Worm (Caenorhabditis elegans) whole organism, mixed stage, embryonic: ENCODE measurements around the gene Y6E2A.1.

Experiments
- blmp-1 ChIP-seq: fragments of 150-350 bp; optimal IDR thresholded peaks from 2 replicates; lab custom pipeline; 2014; ENCODE audit warnings: missing biosample characterization, missing genetic modification characterization
- ceh-83 ChIP-seq: fragments of 200-800 bp; sonication (Bioruptor generic); optimal IDR thresholded peaks from 2 replicates; lab custom pipeline; 2018; ENCODE audit warnings: mild to moderate bottlenecking, missing genetic modification characterization, missing compliant biosample characterization
- ces-1 ChIP-seq: fragments of 150-350 bp; optimal IDR thresholded peaks from 2 replicates; lab custom pipeline; 2014; ENCODE audit warnings: missing biosample characterization, missing genetic modification reagents, missing genetic modification characterization
- elt-3 ChIP-seq: fragments of 150-350 bp; optimal IDR thresholded peaks from 2 replicates; lab custom pipeline; 2014; ENCODE audit warnings: missing biosample characterization, missing genetic modification characterization
- lin-13 ChIP-seq: fragments of 150-350 bp; optimal IDR thresholded peaks from 2 replicates; lab custom pipeline; 2014; ENCODE audit warnings: missing biosample characterization, missing genetic modification characterization
- lsy-2 ChIP-seq: fragments of 150-350 bp; optimal IDR thresholded peaks from 2 replicates; lab custom pipeline; 2014; ENCODE audit warnings: missing biosample characterization, missing genetic modification characterization
- nhr-237 ChIP-seq: fragments of 150-350 bp; optimal IDR thresholded peaks from 2 replicates; lab custom pipeline; 2014; ENCODE audit warnings: missing biosample characterization, missing genetic modification characterization
- pha-4 ChIP-seq: fragments of 150-350 bp; optimal IDR thresholded peaks from 2 replicates; lab custom pipeline; 2018; ENCODE audit warnings: missing biosample characterization, missing genetic modification reagents, missing genetic modification characterization
- snpc-4 ChIP-seq: fragments of 150-350 bp; optimal IDR thresholded peaks from 2 replicates; lab custom pipeline; 2014; ENCODE audit warnings: missing biosample characterization, missing genetic modification characterization
- sptf-1 ChIP-seq: sonication (generic microtip); optimal IDR thresholded peaks from 2 replicates; lab custom pipeline; 2017; ENCODE audit warnings: mild to moderate bottlenecking, missing genetic modification characterization, moderate library complexity, missing compliant biosample characterization
- unc-39 ChIP-seq: fragments of 150-350 bp; optimal IDR thresholded peaks from 2 replicates; lab custom pipeline; 2014; ENCODE audit warnings: missing biosample characterization, missing genetic modification characterization
- unc-62 ChIP-seq: fragments of 150-350 bp; optimal IDR thresholded peaks from 2 replicates; lab custom pipeline; 2014; ENCODE audit warnings: missing biosample characterization, missing genetic modification reagents, missing genetic modification characterization
- zip-8 ChIP-seq: fragments of 150-350 bp; optimal IDR thresholded peaks from 2 replicates; lab custom pipeline; 2014; ENCODE audit warnings: missing biosample characterization, missing genetic modification characterization
- ztf-11 ChIP-seq: fragments of 150-350 bp; optimal IDR thresholded peaks from 2 replicates; lab custom pipeline; 2014; ENCODE audit warnings: missing biosample characterization, missing genetic modification characterization

DNA sequence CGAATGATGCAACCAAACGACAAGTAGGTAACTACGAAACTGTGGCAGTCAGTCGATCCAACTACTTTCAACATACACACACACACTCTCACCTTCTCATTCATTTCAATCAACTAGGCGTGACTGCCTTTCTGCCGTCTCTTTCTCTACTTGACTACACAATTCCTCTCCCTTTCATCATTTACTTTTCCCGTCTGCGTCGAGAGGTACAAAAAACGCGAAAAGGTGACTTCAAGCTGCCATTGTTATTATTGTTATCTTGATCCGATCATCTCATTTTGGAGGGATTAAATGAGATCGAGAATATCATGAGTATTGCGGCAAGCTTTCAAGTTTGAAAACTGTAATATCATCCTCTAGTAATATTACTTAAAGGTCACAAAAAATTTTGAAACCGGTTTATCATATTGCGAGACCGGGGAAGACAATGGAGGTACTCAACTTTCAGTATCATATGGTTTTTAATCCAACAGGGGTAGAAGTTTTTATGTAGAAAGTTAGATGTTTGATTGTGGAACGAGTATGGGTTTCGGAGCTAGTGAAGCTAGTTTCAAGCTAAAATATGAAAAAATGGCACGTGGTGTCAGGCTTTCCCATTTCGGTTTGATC lies 46.1 kb downstream of the Y6E2A.1 start:
- TF ChIP-seq lin-13 (tag; lab: Kevin White, UChicago) = no peak
- peak; percentile 68 for TF ChIP-seq unc-62 (GFP tag; lab: Kevin White, UChicago)
- TF ChIP-seq elt-3 (tag; lab: Kevin White, UChicago) = no peak
- no peak for TF ChIP-seq ztf-11 (tag; lab: Kevin White, UChicago)
- no peak for TF ChIP-seq blmp-1 (tag; lab: Kevin White, UChicago)
- TF ChIP-seq sptf-1 (tag; lab: Kevin White, UChicago) = no peak
- TF ChIP-seq zip-8 (tag; lab: Kevin White, UChicago) = no peak
- no peak for TF ChIP-seq lsy-2 (tag; lab: Kevin White, UChicago)
- no peak for TF ChIP-seq snpc-4 (tag; lab: Kevin White, UChicago)
- no peak for TF ChIP-seq nhr-237
- no peak for TF ChIP-seq pha-4
- TF ChIP-seq ces-1 (GFP tag; lab: Kevin White, UChicago) = no peak
- TF ChIP-seq unc-39 (tag; lab: Kevin White, UChicago) = no peak
- TF ChIP-seq ceh-83 = no peak
